Fruit fly (Drosophila melanogaster) Kc167 (cell line): Measurements from ENCODE around the gene CG33181.

Experiments
- Myc ChIP-seq: fragments of >200 bp; optimal IDR thresholded peaks from 2 replicates; lab custom pipeline; 2017; ENCODE audit warnings: missing external identifiers
- Sin3A ChIP-seq: fragments of >200 bp; optimal IDR thresholded peaks from 2 replicates; lab custom pipeline; 2018; ENCODE audit warnings: missing external identifiers
- h ChIP-seq: fragments of >200 bp; optimal IDR thresholded peaks from 3 replicates; lab custom pipeline; 2018; ENCODE audit warnings: missing external identifiers
- insv ChIP-seq: fragments of >200 bp; optimal IDR thresholded peaks from 3 replicates; lab custom pipeline; 2018; ENCODE audit warnings: missing external identifiers
- psq ChIP-seq: fragments of >200 bp; optimal IDR thresholded peaks from 2 replicates; lab custom pipeline; 2017; ENCODE audit warnings: missing external identifiers
- ttk ChIP-seq: sonication (Bioruptor generic); optimal IDR thresholded peaks from 2 replicates; lab custom pipeline; 2017; ENCODE audit warnings: missing external identifiers

DNA sequence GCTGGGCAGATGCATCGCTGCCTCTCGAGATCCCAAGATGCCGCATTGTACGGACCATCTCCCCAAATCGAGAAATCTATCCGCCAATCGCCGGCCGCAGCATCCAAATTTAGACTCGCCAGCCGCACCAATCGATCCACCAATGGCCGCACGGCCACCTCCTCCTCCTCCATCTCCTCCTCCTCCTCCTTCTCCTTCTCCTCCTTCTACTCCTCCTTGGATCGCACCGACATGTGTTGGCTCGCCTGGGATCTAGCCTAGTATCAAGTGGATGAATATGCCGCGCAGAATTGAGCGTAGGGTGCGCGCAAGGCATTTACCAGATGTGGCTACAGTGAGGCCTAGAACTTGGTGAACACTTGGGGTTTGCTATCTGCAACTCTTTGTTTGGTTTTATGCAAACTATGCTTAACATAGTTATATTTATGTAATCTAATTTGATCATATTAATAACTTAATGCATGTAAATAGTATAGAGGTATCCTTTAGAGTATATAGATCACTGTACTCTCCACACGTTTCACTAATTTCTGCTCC lies 34.1 kb upstream of the CG33181 start, which contains the start of gene org-1:
- TF ChIP-seq insv (lab: Kevin White, UChicago): no peak
- TF ChIP-seq psq: no peak
- TF ChIP-seq ttk (lab: Kevin White, UChicago): no peak
- no peak for TF ChIP-seq Sin3A
- no peak for TF ChIP-seq Myc (lab: Kevin White, UChicago)
- no peak for TF ChIP-seq h (lab: Kevin White, UChicago)
